Worm (Caenorhabditis elegans): ENCODE data around the gene F10E7.6.

DNA sequence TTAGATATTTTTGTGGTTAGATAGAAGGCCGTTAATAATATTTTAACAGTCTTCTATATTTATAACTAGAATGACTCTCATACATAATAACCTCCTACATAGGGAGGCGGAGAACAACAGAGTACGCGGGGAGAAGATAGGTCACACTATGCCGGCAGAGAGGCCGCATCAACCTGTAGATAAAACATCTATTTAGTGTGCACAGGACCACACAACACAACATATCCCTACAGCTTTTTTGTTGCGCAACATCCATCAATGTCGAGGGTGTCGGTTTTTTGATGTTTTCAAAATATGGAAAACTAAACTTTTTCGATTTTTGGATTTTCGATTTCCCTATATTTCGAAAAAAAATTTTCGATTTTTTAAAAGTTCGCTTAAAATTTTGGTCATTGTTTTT, 22.0 kb upstream of the F10E7.6 start:
- TF ChIP-seq snpc-4 (tag; optimal IDR thresholded peaks at IDR 0.05) (no peak), dmd-4 (tag; optimal IDR thresholded peaks at IDR 0.05) (no peak), lsy-2 (tag; optimal IDR thresholded peaks at IDR 0.05) (no peak), lin-39 (tag; optimal IDR thresholded peaks at IDR 0.05) (no peak), fos-1 (tag; optimal IDR thresholded peaks at IDR 0.05) (no peak), alr-1 (tag; optimal IDR thresholded peaks at IDR 0.05) (no peak), unc-62 (GFP tag; optimal IDR thresholded peaks at IDR 0.05) (no peak), elt-3 (tag; optimal IDR thresholded peaks at IDR 0.05) (no peak), zag-1 (tag; optimal IDR thresholded peaks at IDR 0.05) (no peak)

All from whole organism, L2 larva.